ENCODE assay signal across 5 fruit fly cellular contexts in the genomic region with DNA sequence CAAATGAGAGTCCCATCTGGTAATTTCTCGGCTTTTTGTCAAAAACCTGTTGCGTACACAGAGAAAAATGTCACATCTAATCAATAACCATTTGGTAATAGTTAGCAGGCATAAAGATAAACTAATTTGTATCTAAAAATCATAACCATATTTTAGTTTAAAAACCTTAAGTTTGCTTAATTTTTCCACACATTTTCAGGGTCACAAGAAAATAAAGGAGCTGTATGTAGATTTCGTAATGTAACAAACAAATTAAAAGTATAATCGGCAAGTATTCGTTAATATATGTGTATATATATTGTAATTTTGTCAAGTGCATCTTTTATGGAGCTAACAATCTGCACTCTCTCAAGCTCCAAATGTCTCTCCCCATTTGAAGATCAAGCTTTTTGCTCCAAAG.
TF ChIP-seq lines count a peak whose summit lies in the region.

No protein-coding gene starts in this region.

- TF ChIP-seq CTCF in whole organism, embryonic (GFP tag; optimal IDR thresholded peaks at IDR 0.05; lab: Kevin White, UChicago), result peak; percentile 58

TF ChIP-seq in whole organism, adult, 20 proteins besides CTCF, POLR2A, EP300 and RAD21 (continues in another document):
- TF ChIP-seq Crg-1 (GFP tag; optimal IDR thresholded peaks at IDR 0.05; lab: Kevin White, UChicago), result no peak
- no peak for TF ChIP-seq Clk (GFP tag; optimal IDR thresholded peaks at IDR 0.05; lab: Kevin White, UChicago)
- peak; percentile 31 for TF ChIP-seq CG7101 (tag; optimal IDR thresholded peaks at IDR 0.05; lab: Kevin White, UChicago)
- no peak for TF ChIP-seq cnc (optimal IDR thresholded peaks at IDR 0.05; lab: Kevin White, UChicago)
- no peak for TF ChIP-seq pad (GFP tag; optimal IDR thresholded peaks at IDR 0.05; lab: Kevin White, UChicago)
- TF ChIP-seq CG33017 (tag; optimal IDR thresholded peaks at IDR 0.05; lab: Kevin White, UChicago), result peak; percentile 32
- no peak for TF ChIP-seq ovo (GFP tag; optimal IDR thresholded peaks at IDR 0.05; lab: Kevin White, UChicago)
- no peak for TF ChIP-seq Hr96 (GFP tag; optimal IDR thresholded peaks at IDR 0.05; lab: Kevin White, UChicago)
- TF ChIP-seq toe (GFP tag; optimal IDR thresholded peaks at IDR 0.05; lab: Kevin White, UChicago), result peak; percentile 12
- TF ChIP-seq kay (GFP tag; lab: Kevin White, UChicago; ENCODE audit: borderline replicate concordance), result no peak
- TF ChIP-seq tj (GFP tag; optimal IDR thresholded peaks at IDR 0.05; lab: Kevin White, UChicago), result no peak
- no peak for TF ChIP-seq CG1620 (GFP tag; optimal IDR thresholded peaks at IDR 0.05; lab: Kevin White, UChicago)
- peak; percentile 16 for TF ChIP-seq CG7045 (GFP tag; optimal IDR thresholded peaks at IDR 0.05; lab: Kevin White, UChicago)
- TF ChIP-seq Mnt (GFP tag; optimal IDR thresholded peaks at IDR 0.05; lab: Kevin White, UChicago), result no peak
- TF ChIP-seq cic (GFP tag; optimal IDR thresholded peaks at IDR 0.05; lab: Kevin White, UChicago), result no peak
- TF ChIP-seq CG14711 (tag; optimal IDR thresholded peaks at IDR 0.05; lab: Kevin White, UChicago), result peak; percentile 9
- peak; percentile 15 for TF ChIP-seq CG11617 (GFP tag; optimal IDR thresholded peaks at IDR 0.05; lab: Kevin White, UChicago)
- no peak for TF ChIP-seq CG12768 (GFP tag; optimal IDR thresholded peaks at IDR 0.05; lab: Kevin White, UChicago)

TF ChIP-seq in whole organism, embryonic, 481 proteins besides CTCF, POLR2A, EP300 and RAD21 (continues in another document):
- TF ChIP-seq CG10959 (GFP tag; IDR thresholded peaks at IDR 0.05; lab: Robert Waterston, UW) (peak; percentile 61; the same call in 1 of the 2 replicates), CG1647 (GFP tag; optimal IDR thresholded peaks at IDR 0.05; lab: Kevin White, UChicago) (peak; percentile 41), CG18764 (GFP tag; optimal IDR thresholded peaks at IDR 0.05; lab: Kevin White, UChicago) (peak; percentile 74), CG7928 (GFP tag; optimal IDR thresholded peaks at IDR 0.05; lab: Kevin White, UChicago) (peak; percentile 63), CG2889 (GFP tag; IDR thresholded peaks at IDR 0.05; lab: Robert Waterston, UW) (0 out of 3 replicates have a peak, but pooled peaks have one; percentile 50), CG7987 (GFP tag; optimal IDR thresholded peaks at IDR 0.05; lab: Kevin White, UChicago) (peak; percentile 66), ato (GFP tag; IDR thresholded peaks at IDR 0.05; lab: Robert Waterston, UW; ENCODE audit: partially characterized antibody) (no peak), HLH54F (GFP tag; optimal IDR thresholded peaks at IDR 0.05; lab: Kevin White, UChicago) (peak; percentile 55), disco-r (GFP tag; optimal IDR thresholded peaks at IDR 0.05; lab: Kevin White, UChicago) (peak; percentile 52), yki (optimal IDR thresholded peaks at IDR 0.05; lab: Kevin White, UChicago) (no peak), Eip74EF (GFP tag; optimal IDR thresholded peaks at IDR 0.05; lab: Kevin White, UChicago) (peak in 1 of 2 experiments; percentile 95), Usf (GFP tag; optimal IDR thresholded peaks at IDR 0.05; lab: Kevin White, UChicago) (peak; percentile 68), Oaz (GFP tag; IDR thresholded peaks at IDR 0.05; lab: Robert Waterston, UW) (peak; percentile 60), sim (GFP tag; IDR thresholded peaks at IDR 0.05; lab: Robert Waterston, UW) (peak; percentile 61; the same call in 1 of the 2 replicates), Abd-B (GFP tag; optimal IDR thresholded peaks at IDR 0.05; lab: Kevin White, UChicago) (peak; percentile 90)

TF ChIP-seq in whole organism, prepupa, 60 proteins besides CTCF, POLR2A, EP300 and RAD21 (continues in another document):
- TF ChIP-seq acj6 (GFP tag; optimal IDR thresholded peaks at IDR 0.05; lab: Kevin White, UChicago), result peak; percentile 83
- peak; percentile 75 for TF ChIP-seq CG11294 (GFP tag; IDR thresholded peaks at IDR 0.05; lab: Robert Waterston, UW)
- TF ChIP-seq CG9139 (GFP tag; optimal IDR thresholded peaks at IDR 0.05; lab: Kevin White, UChicago), result no peak
- TF ChIP-seq achi (GFP tag; optimal IDR thresholded peaks at IDR 0.05; lab: Kevin White, UChicago), result peak; percentile 80
- peak; percentile 90 for TF ChIP-seq CG8119 (GFP tag; IDR thresholded peaks at IDR 0.05; lab: Robert Waterston, UW)
- TF ChIP-seq Eip78C (GFP tag; lab: Kevin White, UChicago), result peak; percentile 97
- peak; percentile 75 for TF ChIP-seq Hr39 (GFP tag; optimal IDR thresholded peaks at IDR 0.05; lab: Kevin White, UChicago)
- TF ChIP-seq eg (GFP tag; IDR thresholded peaks at IDR 0.05; lab: Robert Waterston, UW), result peak; percentile 84
- peak; percentile 73 for TF ChIP-seq CG6854 (GFP tag; optimal IDR thresholded peaks at IDR 0.05; lab: Kevin White, UChicago)
- peak; percentile 67 for TF ChIP-seq Eip75B (GFP tag; optimal IDR thresholded peaks at IDR 0.05; lab: Kevin White, UChicago)
- TF ChIP-seq svp (GFP tag; lab: Kevin White, UChicago), result peak; percentile 93
- TF ChIP-seq dsx (GFP tag; optimal IDR thresholded peaks at IDR 0.05; lab: Kevin White, UChicago; ENCODE audit: poor library complexity, severe bottlenecking), result peak; percentile 70
- TF ChIP-seq Hr4 (GFP tag; optimal IDR thresholded peaks at IDR 0.05; lab: Kevin White, UChicago), result peak; percentile 83
- peak; percentile 78 for TF ChIP-seq CG10631 (GFP tag; optimal IDR thresholded peaks at IDR 0.05; lab: Kevin White, UChicago)
- peak; percentile 81 for TF ChIP-seq CG6163 (GFP tag; IDR thresholded peaks at IDR 0.05; lab: Robert Waterston, UW)
- peak; percentile 76 for TF ChIP-seq Gug (GFP tag; IDR thresholded peaks at IDR 0.05; lab: Robert Waterston, UW)
- peak; percentile 73 for TF ChIP-seq Sox102F (GFP tag; optimal IDR thresholded peaks at IDR 0.05; lab: Kevin White, UChicago)
- TF ChIP-seq Lpt (GFP tag; optimal IDR thresholded peaks at IDR 0.05; lab: Kevin White, UChicago), result peak; percentile 81
- peak; percentile 79 for TF ChIP-seq CG16779 (tag; optimal IDR thresholded peaks at IDR 0.05; lab: Kevin White, UChicago)

TF ChIP-seq in whole organism, pupa, 21 proteins besides CTCF, POLR2A, EP300 and RAD21 (continues in another document):
- peak; percentile 81 for TF ChIP-seq Snoo (tag; optimal IDR thresholded peaks at IDR 0.05; lab: Kevin White, UChicago)
- peak; percentile 93 for TF ChIP-seq CG4496 (GFP tag; IDR thresholded peaks at IDR 0.05; lab: Robert Waterston, UW)
- TF ChIP-seq CG13204 (GFP tag; optimal IDR thresholded peaks at IDR 0.05; lab: Kevin White, UChicago), result no peak
- peak; percentile 74 for TF ChIP-seq Pif1B (GFP tag; optimal IDR thresholded peaks at IDR 0.05; lab: Kevin White, UChicago)
- peak; percentile 66 for TF ChIP-seq CG17806 (tag; optimal IDR thresholded peaks at IDR 0.05; lab: Kevin White, UChicago)
- no peak for TF ChIP-seq EcR (GFP tag; optimal IDR thresholded peaks at IDR 0.05; lab: Kevin White, UChicago)
- peak; percentile 54 for TF ChIP-seq CG15710 (tag; optimal IDR thresholded peaks at IDR 0.05; lab: Kevin White, UChicago)
- peak; percentile 92 for TF ChIP-seq CG8301 (tag; optimal IDR thresholded peaks at IDR 0.05; lab: Kevin White, UChicago)
- peak; percentile 94 for TF ChIP-seq CG14655 (GFP tag; optimal IDR thresholded peaks at IDR 0.05; lab: Kevin White, UChicago)
- peak; percentile 87 for TF ChIP-seq Ets98B (GFP tag; IDR thresholded peaks at IDR 0.05; lab: Robert Waterston, UW)
- no peak for TF ChIP-seq fd96Ca (GFP tag; IDR thresholded peaks at IDR 0.05; lab: Robert Waterston, UW)
- TF ChIP-seq CG34367 (tag; optimal IDR thresholded peaks at IDR 0.05; lab: Kevin White, UChicago), result peak; percentile 58
- peak; percentile 72 for TF ChIP-seq rn (GFP tag; IDR thresholded peaks at IDR 0.05; lab: Robert Waterston, UW)
- peak; percentile 83 for TF ChIP-seq CG12605 (GFP tag; IDR thresholded peaks at IDR 0.05; lab: Robert Waterston, UW)
- no peak for TF ChIP-seq gl (tag; optimal IDR thresholded peaks at IDR 0.05; lab: Kevin White, UChicago)
- peak; percentile 46; the same call in 1 of the 2 replicates for TF ChIP-seq CG10348 (GFP tag; IDR thresholded peaks at IDR 0.05; lab: Robert Waterston, UW)
- TF ChIP-seq Pif1A (GFP tag; optimal IDR thresholded peaks at IDR 0.05; lab: Kevin White, UChicago), result peak; percentile 78
- TF ChIP-seq CG32121 (GFP tag; IDR thresholded peaks at IDR 0.05; lab: Robert Waterston, UW), result peak; percentile 84
- TF ChIP-seq CG9948 (tag; optimal IDR thresholded peaks at IDR 0.05; lab: Kevin White, UChicago), result peak; percentile 78
- peak; percentile 67 for TF ChIP-seq D1 (tag; optimal IDR thresholded peaks at IDR 0.05; lab: Kevin White, UChicago)

TF ChIP-seq in whole organism, wandering third instar larva, 38 proteins besides CTCF, POLR2A, EP300 and RAD21 (continues in another document):
- TF ChIP-seq usp (GFP tag; optimal IDR thresholded peaks at IDR 0.05; lab: Kevin White, UChicago) (no peak), tai (GFP tag; optimal IDR thresholded peaks at IDR 0.05; lab: Kevin White, UChicago) (no peak), brk (GFP tag; optimal IDR thresholded peaks at IDR 0.05; lab: Kevin White, UChicago) (peak; percentile 71), br (GFP tag; optimal IDR thresholded peaks at IDR 0.05; lab: Kevin White, UChicago) (peak; percentile 74), sage (GFP tag; optimal IDR thresholded peaks at IDR 0.05; lab: Kevin White, UChicago) (no peak), sv (GFP tag; optimal IDR thresholded peaks at IDR 0.05; lab: Kevin White, UChicago) (peak; percentile 72), Hr78 (GFP tag; optimal IDR thresholded peaks at IDR 0.05; lab: Kevin White, UChicago) (no peak), h (GFP tag; optimal IDR thresholded peaks at IDR 0.05; lab: Kevin White, UChicago) (peak; percentile 85), GATAd (GFP tag; optimal IDR thresholded peaks at IDR 0.05; lab: Kevin White, UChicago) (no peak), Rel (GFP tag; optimal IDR thresholded peaks at IDR 0.05; lab: Kevin White, UChicago) (no peak), Rel (tag; optimal IDR thresholded peaks at IDR 0.05; lab: Kevin White, UChicago) (peak; percentile 69), Sp1 (GFP tag; optimal IDR thresholded peaks at IDR 0.05; lab: Kevin White, UChicago) (peak; percentile 93), dsf (GFP tag; optimal IDR thresholded peaks at IDR 0.05; lab: Kevin White, UChicago; ENCODE audit: borderline replicate concordance) (no peak), Mio (GFP tag; optimal IDR thresholded peaks at IDR 0.05; lab: Kevin White, UChicago) (no peak), ey (GFP tag; optimal IDR thresholded peaks at IDR 0.05; lab: Kevin White, UChicago) (peak; percentile 75), dmrt93B (GFP tag; optimal IDR thresholded peaks at IDR 0.05; lab: Kevin White, UChicago) (peak; percentile 72), CG32264 (GFP tag; optimal IDR thresholded peaks at IDR 0.05; lab: Kevin White, UChicago) (peak; percentile 0), jim (GFP tag; optimal IDR thresholded peaks at IDR 0.05; lab: Kevin White, UChicago) (no peak), Hnf4 (GFP tag; optimal IDR thresholded peaks at IDR 0.05; lab: Kevin White, UChicago) (peak; percentile 77), foxo (GFP tag; optimal IDR thresholded peaks at IDR 0.05; lab: Kevin White, UChicago) (peak in 1 of 2 experiments; percentile 85), lola (GFP tag; optimal IDR thresholded peaks at IDR 0.05; lab: Kevin White, UChicago) (no peak), CG9705 (GFP tag; optimal IDR thresholded peaks at IDR 0.05; lab: Kevin White, UChicago) (peak; percentile 83), OdsH (GFP tag; optimal IDR thresholded peaks at IDR 0.05; lab: Kevin White, UChicago) (peak; percentile 87)
